Fruit fly (Drosophila melanogaster): ENCODE results near the gene rn.

Gene rn

DNA sequence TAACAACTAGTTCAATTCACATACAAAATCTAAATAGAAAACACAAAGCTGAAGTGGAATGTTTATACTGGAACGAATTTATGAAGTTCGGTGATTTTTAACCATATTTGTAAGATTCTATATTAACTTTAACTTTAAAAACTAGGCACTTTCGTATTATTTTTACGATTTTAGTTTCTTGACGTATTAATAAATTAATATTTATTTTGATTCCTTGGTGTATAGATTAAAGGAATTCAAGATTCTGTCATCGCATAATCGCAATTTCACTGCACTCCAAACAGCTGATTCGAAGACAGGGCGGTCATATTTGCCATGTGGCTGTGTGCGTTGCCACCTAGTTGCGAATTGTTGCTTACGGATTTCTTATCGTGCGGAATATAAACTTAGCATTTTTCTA is 60.0 kb downstream of the rn start, which contains the start of the genes CG1227 and Dtwd2 (continued):
- TF ChIP-seq Side (GFP tag; optimal IDR thresholded peaks at IDR 0.05) = no peak
- no peak for TF ChIP-seq CG42726 (GFP tag; IDR thresholded peaks at IDR 0.05; ENCODE audit: partially characterized antibody)
- no peak; the same call in 2 of the 3 replicates for TF ChIP-seq CG2199 (GFP tag; IDR thresholded peaks at IDR 0.05)
- no peak for TF ChIP-seq CG2875 (GFP tag; optimal IDR thresholded peaks at IDR 0.05)
- peak; percentile 84 for TF ChIP-seq dm (GFP tag; optimal IDR thresholded peaks at IDR 0.05)
- TF ChIP-seq CG2678 (tag; optimal IDR thresholded peaks at IDR 0.05) = peak; percentile 97
- TF ChIP-seq CG3995 (GFP tag; optimal IDR thresholded peaks at IDR 0.05) = peak; percentile 57
- TF ChIP-seq schlank (tag; optimal IDR thresholded peaks at IDR 0.05) = peak; percentile 77
- no peak for TF ChIP-seq CG7987 (GFP tag; optimal IDR thresholded peaks at IDR 0.05)
- peak; percentile 27 for TF ChIP-seq Mes4 (GFP tag; optimal IDR thresholded peaks at IDR 0.05)
- peak; percentile 13 for TF ChIP-seq Bdp1 (GFP tag; optimal IDR thresholded peaks at IDR 0.05)
- TF ChIP-seq zfh2 (GFP tag; optimal IDR thresholded peaks at IDR 0.05) = peak; percentile 73
- TF ChIP-seq CG8388 (GFP tag; optimal IDR thresholded peaks at IDR 0.05) = peak; percentile 94
- TF ChIP-seq Dip3 (GFP tag; optimal IDR thresholded peaks at IDR 0.05) = peak; percentile 52
- TF ChIP-seq sens-2 (GFP tag; IDR thresholded peaks at IDR 0.05) = peak; percentile 80
- peak; percentile 96 for TF ChIP-seq CG17829 (tag; optimal IDR thresholded peaks at IDR 0.05)
- no peak for TF ChIP-seq Gsc (GFP tag; IDR thresholded peaks at IDR 0.05)
- TF ChIP-seq pzg (GFP tag; optimal IDR thresholded peaks at IDR 0.05) = peak; percentile 36
- peak; percentile 29 for TF ChIP-seq Elba2 (GFP tag; optimal IDR thresholded peaks at IDR 0.05)
- peak; percentile 93 for TF ChIP-seq Atf6 (GFP tag; IDR thresholded peaks at IDR 0.05)
- no peak for TF ChIP-seq Dref (GFP tag; IDR thresholded peaks at IDR 0.05)
- no peak for TF ChIP-seq tna (GFP tag; IDR thresholded peaks at IDR 0.05; ENCODE audit: partially characterized antibody)
- peak; percentile 12 for TF ChIP-seq NC2β (GFP tag; optimal IDR thresholded peaks at IDR 0.05)
- TF ChIP-seq jumu (GFP tag; optimal IDR thresholded peaks at IDR 0.05) = no peak
- TF ChIP-seq usp (GFP tag; optimal IDR thresholded peaks at IDR 0.05) = no peak
- peak; percentile 62 for TF ChIP-seq CG3838 (GFP tag; optimal IDR thresholded peaks at IDR 0.05)
- peak; percentile 92 for TF ChIP-seq phol (tag; optimal IDR thresholded peaks at IDR 0.05)
- TF ChIP-seq sna (GFP tag; IDR thresholded peaks at IDR 0.05; ENCODE audit: partially characterized antibody) = no peak
- TF ChIP-seq CG11723 (GFP tag; optimal IDR thresholded peaks at IDR 0.05) = no peak
- TF ChIP-seq CG1024 (GFP tag; IDR thresholded peaks at IDR 0.05) = peak; percentile 62; the same call in 1 of the 2 replicates
- TF ChIP-seq Dbx (GFP tag; IDR thresholded peaks at IDR 0.05) = peak; percentile 92
- peak; percentile 95 for TF ChIP-seq CG2712 (tag; optimal IDR thresholded peaks at IDR 0.05)
- TF ChIP-seq CG1233 (GFP tag; optimal IDR thresholded peaks at IDR 0.05) = peak; percentile 87
- no peak for TF ChIP-seq btn (GFP tag; optimal IDR thresholded peaks at IDR 0.05)
- no peak for TF ChIP-seq CG12071 (GFP tag; optimal IDR thresholded peaks at IDR 0.05)
- no peak for TF ChIP-seq CG14965 (GFP tag; optimal IDR thresholded peaks at IDR 0.05; ENCODE audit: borderline replicate concordance)
- TF ChIP-seq bbx (GFP tag; IDR thresholded peaks at IDR 0.05; ENCODE audit: partially characterized antibody) = 0 out of 2 replicates have a peak, but pooled peaks have one; percentile 27
- TF ChIP-seq Ptx1 (GFP tag; IDR thresholded peaks at IDR 0.05) = peak; percentile 90
- peak; percentile 66 for TF ChIP-seq CG5180 (GFP tag; optimal IDR thresholded peaks at IDR 0.05)
- peak; percentile 71 for TF ChIP-seq pho (GFP tag; optimal IDR thresholded peaks at IDR 0.05)
- TF ChIP-seq CG12659 (GFP tag; optimal IDR thresholded peaks at IDR 0.05) = peak; percentile 94
- peak; percentile 83 for TF ChIP-seq ATbp (GFP tag; optimal IDR thresholded peaks at IDR 0.05)
- peak; percentile 56 for TF ChIP-seq Hey (tag; optimal IDR thresholded peaks at IDR 0.05)
- peak; percentile 59 for TF ChIP-seq Ravus (GFP tag; IDR thresholded peaks at IDR 0.05)
- no peak for TF ChIP-seq CG4328 (GFP tag; optimal IDR thresholded peaks at IDR 0.05)
- peak; percentile 95 for TF ChIP-seq grau (tag; optimal IDR thresholded peaks at IDR 0.05)
- peak; percentile 92 for TF ChIP-seq CG6689 (GFP tag; IDR thresholded peaks at IDR 0.05)
- TF ChIP-seq br (optimal IDR thresholded peaks at IDR 0.05) = no peak
- TF ChIP-seq CG17912 (GFP tag; optimal IDR thresholded peaks at IDR 0.05) = peak; percentile 62
- TF ChIP-seq chm (GFP tag; IDR thresholded peaks at IDR 0.05) = no peak; the same call in none of the 2 replicates
- TF ChIP-seq CG17186 (GFP tag; optimal IDR thresholded peaks at IDR 0.05) = peak; percentile 16
